Worm (Caenorhabditis elegans) whole organism, late embryonic: Measurements from ENCODE around the gene srt-28.

Experiments
- C08G9.2 ChIP-seq: sonication (generic microtip); optimal IDR thresholded peaks from 2 replicates; lab custom pipeline; 2016; ENCODE audit warnings: mild to moderate bottlenecking, missing genetic modification characterization, moderate library complexity, missing compliant biosample characterization
- C38D4.7 ChIP-seq: fragments of 200-800 bp; sonication (Bioruptor generic); optimal IDR thresholded peaks from 2 replicates; lab custom pipeline; 2018; ENCODE audit warnings: mild to moderate bottlenecking, missing genetic modification characterization, moderate library complexity, missing compliant biosample characterization
- F13H6.1 ChIP-seq: sonication (generic microtip); optimal IDR thresholded peaks from 2 replicates; lab custom pipeline; 2016; ENCODE audit warnings: missing genetic modification characterization, missing compliant biosample characterization
- K09A11.1 ChIP-seq: sonication (generic microtip); optimal IDR thresholded peaks from 2 replicates; lab custom pipeline; 2017; ENCODE audit warnings: antibody characterized with exemption, mild to moderate bottlenecking, missing genetic modification characterization, missing compliant biosample characterization; ENCODE audit not compliant: insufficient read depth
- T23F11.4 ChIP-seq: fragments of 200-800 bp; sonication (Bioruptor generic); optimal IDR thresholded peaks from 2 replicates; lab custom pipeline; 2018; ENCODE audit warnings: mild to moderate bottlenecking, missing genetic modification characterization, missing compliant biosample characterization
- ahr-1 ChIP-seq: sonication (generic microtip); optimal IDR thresholded peaks from 2 replicates; lab custom pipeline; 2016; ENCODE audit warnings: missing genetic modification characterization, missing compliant biosample characterization
- ama-1 ChIP-seq: fragments of 150-350 bp; optimal IDR thresholded peaks from 2 replicates; lab custom pipeline; 2014
- ceh-19 ChIP-seq: fragments of 200-800 bp; sonication (Bioruptor generic); optimal IDR thresholded peaks from 2 replicates; lab custom pipeline; 2018; ENCODE audit warnings: mild to moderate bottlenecking, missing genetic modification characterization, missing compliant biosample characterization
- ceh-24 ChIP-seq: sonication (generic microtip); optimal IDR thresholded peaks from 2 replicates; lab custom pipeline; 2016; ENCODE audit warnings: mild to moderate bottlenecking, missing genetic modification characterization, missing compliant biosample characterization
- ceh-30 ChIP-seq: fragments of 150-350 bp; optimal IDR thresholded peaks from 2 replicates; lab custom pipeline; 2014; ENCODE audit warnings: missing biosample characterization, missing genetic modification characterization
- ceh-31 ChIP-seq: sonication (generic microtip); optimal IDR thresholded peaks from 2 replicates; lab custom pipeline; 2016; ENCODE audit warnings: missing genetic modification characterization, missing compliant biosample characterization
- ceh-34 ChIP-seq: sonication (generic microtip); optimal IDR thresholded peaks from 2 replicates; lab custom pipeline; 2016; ENCODE audit warnings: mild to moderate bottlenecking, missing genetic modification characterization, missing compliant biosample characterization
- ceh-9 ChIP-seq: sonication (generic microtip); optimal IDR thresholded peaks from 2 replicates; lab custom pipeline; 2016; ENCODE audit warnings: mild to moderate bottlenecking, missing genetic modification characterization, inconsistent platforms, missing compliant biosample characterization
- che-1 ChIP-seq: sonication (generic microtip); optimal IDR thresholded peaks from 2 replicates; lab custom pipeline; 2016; ENCODE audit warnings: mild to moderate bottlenecking, missing genetic modification characterization, missing compliant biosample characterization
- dve-1 ChIP-seq: sonication (generic microtip); optimal IDR thresholded peaks from 2 replicates; lab custom pipeline; 2017; ENCODE audit warnings: antibody characterized with exemption, mild to moderate bottlenecking, missing genetic modification characterization, missing compliant biosample characterization
- elt-4 ChIP-seq: sonication (generic microtip); optimal IDR thresholded peaks from 2 replicates; lab custom pipeline; 2016; ENCODE audit warnings: missing genetic modification characterization, missing compliant biosample characterization
- eyg-1 ChIP-seq: sonication (generic microtip); optimal IDR thresholded peaks from 2 replicates; lab custom pipeline; 2016; ENCODE audit warnings: missing genotype, missing genetic modification characterization, missing compliant biosample characterization
- fax-1 ChIP-seq: sonication (generic microtip); optimal IDR thresholded peaks from 2 replicates; lab custom pipeline; 2016; ENCODE audit warnings: missing genotype, missing genetic modification characterization, missing compliant biosample characterization
- fkh-6 ChIP-seq: sonication (generic microtip); optimal IDR thresholded peaks from 2 replicates; lab custom pipeline; 2016; ENCODE audit warnings: missing genetic modification characterization, missing compliant biosample characterization
- gmeb-2 ChIP-seq: sonication (generic microtip); optimal IDR thresholded peaks from 2 replicates; lab custom pipeline; 2016; ENCODE audit warnings: missing genetic modification characterization, inconsistent platforms, missing compliant biosample characterization
- hlh-30 ChIP-seq: sonication (generic microtip); optimal IDR thresholded peaks from 2 replicates; lab custom pipeline; 2017; ENCODE audit warnings: antibody characterized with exemption, missing genetic modification characterization, missing compliant biosample characterization; ENCODE audit not compliant: insufficient read depth
- hlh-8 ChIP-seq: sonication (generic microtip); optimal IDR thresholded peaks from 2 replicates; lab custom pipeline; 2016; ENCODE audit warnings: missing genotype, missing genetic modification characterization, missing compliant biosample characterization
- lim-6 ChIP-seq: sonication (generic microtip); optimal IDR thresholded peaks from 2 replicates; lab custom pipeline; 2016; ENCODE audit warnings: missing genetic modification characterization, missing compliant biosample characterization
- madf-2 ChIP-seq: sonication (generic microtip); optimal IDR thresholded peaks from 2 replicates; lab custom pipeline; 2017; ENCODE audit warnings: missing genetic modification characterization, missing compliant biosample characterization
- nhr-11 ChIP-seq: fragments of 150-350 bp; optimal IDR thresholded peaks from 2 replicates; lab custom pipeline; 2014; ENCODE audit warnings: missing biosample characterization, missing genetic modification characterization
- pag-3 ChIP-seq: sonication (generic microtip); optimal IDR thresholded peaks from 2 replicates; lab custom pipeline; 2016; ENCODE audit warnings: missing compliant biosample characterization, missing genetic modification characterization, borderline replicate concordance
- pha-4 ChIP-seq: fragments of 150-350 bp; optimal IDR thresholded peaks from 2 replicates; lab custom pipeline; 2018; ENCODE audit warnings: missing biosample characterization, missing genetic modification reagents, missing genetic modification characterization
- pqm-1 ChIP-seq: sonication (generic microtip); optimal IDR thresholded peaks from 2 replicates; lab custom pipeline; 2016; ENCODE audit warnings: missing genetic modification characterization, missing compliant biosample characterization
- ref-2 ChIP-seq: sonication (generic microtip); optimal IDR thresholded peaks from 2 replicates; lab custom pipeline; 2016; ENCODE audit warnings: missing genetic modification characterization, missing compliant biosample characterization
- sdc-2 ChIP-seq: sonication (generic microtip); optimal IDR thresholded peaks from 2 replicates; lab custom pipeline; 2016; ENCODE audit warnings: missing genotype, missing genetic modification characterization, missing compliant biosample characterization
- sox-2 ChIP-seq: fragments of 200-800 bp; sonication (Bioruptor generic); IDR thresholded peaks from 2 replicates; pipeline ENCODE4 v1.3.6; 2022; ENCODE audit warnings: missing genetic modification reagents, missing genetic modification characterization, missing compliant biosample characterization
- sox-4 ChIP-seq: sonication (generic microtip); optimal IDR thresholded peaks from 2 replicates; lab custom pipeline; 2017; ENCODE audit warnings: mild to moderate bottlenecking, missing genetic modification characterization, inconsistent platforms, missing compliant biosample characterization
- ttx-3 ChIP-seq: sonication (generic microtip); optimal IDR thresholded peaks from 2 replicates; lab custom pipeline; 2016; ENCODE audit warnings: missing genetic modification reagents, missing genetic modification characterization, missing compliant biosample characterization
- unc-3 ChIP-seq, 2 experiments: fragments of 200-800 bp in 1 of 2; sonication (Bioruptor generic) in 1 of 2; sonication (generic microtip) in 1 of 2; conservative IDR thresholded peaks in 1 of 2; optimal IDR thresholded peaks in 1 of 2; 2 replicates each; pipeline versions ENCODE4 v1.3.6 to Lab custom; 2016 to 2022; ENCODE audit warnings: missing compliant biosample characterization in 2 of 2, missing genetic modification characterization in 2 of 2, missing genetic modification reagents in 1 of 2
- unc-55 ChIP-seq: sonication (generic microtip); optimal IDR thresholded peaks from 2 replicates; lab custom pipeline; 2017; ENCODE audit warnings: missing biosample characterization, missing genetic modification reagents, missing genetic modification characterization
- unc-86 ChIP-seq: sonication (generic microtip); optimal IDR thresholded peaks from 2 replicates; lab custom pipeline; 2016; ENCODE audit warnings: missing genetic modification characterization, missing compliant biosample characterization
- zip-5 ChIP-seq: sonication (generic microtip); optimal IDR thresholded peaks from 2 replicates; lab custom pipeline; 2016; ENCODE audit warnings: missing genetic modification characterization, missing compliant biosample characterization
- ztf-16 ChIP-seq: sonication (generic microtip); optimal IDR thresholded peaks from 2 replicates; lab custom pipeline; 2017; ENCODE audit warnings: missing genetic modification characterization, missing compliant biosample characterization

The srt-28 gene

ce11 chrV:2683497-2683896 lies 29.9 kb downstream of the srt-28 start:
- TF ChIP-seq fkh-6 (tag; lab: Kevin White, UChicago) (no peak), lim-6 (no peak), fax-1 (tag; lab: Kevin White, UChicago) (no peak), dve-1 (tag; lab: Kevin White, UChicago) (no peak), hlh-8 (no peak), unc-55 (GFP tag; lab: Kevin White, UChicago) (no peak), sox-2 (GFP tag; lab: Robert Waterston, UW) (no peak), unc-86 (tag; lab: Kevin White, UChicago) (no peak), C08G9.2 (tag; lab: Kevin White, UChicago) (no peak), ceh-31 (tag; lab: Kevin White, UChicago) (no peak), ceh-19 (no peak), ahr-1 (tag; lab: Kevin White, UChicago) (no peak), ceh-30 (tag; lab: Kevin White, UChicago) (no peak), K09A11.1 (tag; lab: Kevin White, UChicago) (no peak), ttx-3 (tag; lab: Kevin White, UChicago) (no peak), sdc-2 (tag; lab: Kevin White, UChicago) (no peak), zip-5 (tag; lab: Kevin White, UChicago) (no peak), ztf-16 (tag; lab: Kevin White, UChicago) (no peak)

ce11 chrV:2677648-2678047 lies 35.8 kb downstream of the srt-28 start:
- no peak for TF ChIP-seq sox-4 (tag; lab: Kevin White, UChicago)
- no peak for TF ChIP-seq F13H6.1 (tag; lab: Kevin White, UChicago)
- TF ChIP-seq ref-2 (tag; lab: Kevin White, UChicago), result no peak
- no peak for TF ChIP-seq C38D4.7 (GFP tag; lab: Kevin White, UChicago)
- no peak for TF ChIP-seq eyg-1 (tag; lab: Kevin White, UChicago)
- TF ChIP-seq nhr-11 (tag; lab: Kevin White, UChicago), result no peak
- no peak for TF ChIP-seq C08G9.2 (tag; lab: Kevin White, UChicago)
- TF ChIP-seq elt-4 (tag; lab: Kevin White, UChicago), result no peak
- TF ChIP-seq ceh-9, result no peak
- no peak for TF ChIP-seq ahr-1 (tag; lab: Kevin White, UChicago)
- no peak for TF ChIP-seq pqm-1 (tag; lab: Kevin White, UChicago)
- no peak for TF ChIP-seq ceh-30 (tag; lab: Kevin White, UChicago)
- TF ChIP-seq madf-2, result no peak
- no peak for TF ChIP-seq unc-3 (GFP tag; conservative IDR thresholded peaks at IDR 0.05; lab: Robert Waterston, UW)
- no peak for TF ChIP-seq unc-3 (tag; optimal IDR thresholded peaks at IDR 0.05; lab: Kevin White, UChicago)
- no peak for TF ChIP-seq T23F11.4 (GFP tag; lab: Kevin White, UChicago)
- TF ChIP-seq sdc-2 (tag; lab: Kevin White, UChicago), result no peak
- TF ChIP-seq hlh-30, result no peak
- TF ChIP-seq sox-2 (GFP tag; lab: Robert Waterston, UW), result no peak

- TF ChIP-seq F13H6.1 (tag; lab: Kevin White, UChicago) (no peak), ceh-24 (no peak), ceh-30 (tag; lab: Kevin White, UChicago) (no peak), ama-1 (lab: Kevin White, UChicago) (no peak), che-1 (tag; lab: Kevin White, UChicago) (no peak), ref-2 (tag; lab: Kevin White, UChicago) (no peak), pag-3 (tag; lab: Kevin White, UChicago) (no peak), gmeb-2 (tag; lab: Kevin White, UChicago) (no peak), T23F11.4 (GFP tag; lab: Kevin White, UChicago) (no peak), C08G9.2 (tag; lab: Kevin White, UChicago) (no peak), unc-3 (GFP tag; conservative IDR thresholded peaks at IDR 0.05; lab: Robert Waterston, UW) (no peak), unc-3 (tag; optimal IDR thresholded peaks at IDR 0.05; lab: Kevin White, UChicago) (no peak), pha-4 (no peak), ceh-34 (tag; lab: Kevin White, UChicago) (no peak)
Measured at ce11 chrV:2675692-2676091, 37.7 kb downstream of the srt-28 start.
